Fruit fly (Drosophila melanogaster): ENCODE measurements around the gene ZIPIC.

DNA sequence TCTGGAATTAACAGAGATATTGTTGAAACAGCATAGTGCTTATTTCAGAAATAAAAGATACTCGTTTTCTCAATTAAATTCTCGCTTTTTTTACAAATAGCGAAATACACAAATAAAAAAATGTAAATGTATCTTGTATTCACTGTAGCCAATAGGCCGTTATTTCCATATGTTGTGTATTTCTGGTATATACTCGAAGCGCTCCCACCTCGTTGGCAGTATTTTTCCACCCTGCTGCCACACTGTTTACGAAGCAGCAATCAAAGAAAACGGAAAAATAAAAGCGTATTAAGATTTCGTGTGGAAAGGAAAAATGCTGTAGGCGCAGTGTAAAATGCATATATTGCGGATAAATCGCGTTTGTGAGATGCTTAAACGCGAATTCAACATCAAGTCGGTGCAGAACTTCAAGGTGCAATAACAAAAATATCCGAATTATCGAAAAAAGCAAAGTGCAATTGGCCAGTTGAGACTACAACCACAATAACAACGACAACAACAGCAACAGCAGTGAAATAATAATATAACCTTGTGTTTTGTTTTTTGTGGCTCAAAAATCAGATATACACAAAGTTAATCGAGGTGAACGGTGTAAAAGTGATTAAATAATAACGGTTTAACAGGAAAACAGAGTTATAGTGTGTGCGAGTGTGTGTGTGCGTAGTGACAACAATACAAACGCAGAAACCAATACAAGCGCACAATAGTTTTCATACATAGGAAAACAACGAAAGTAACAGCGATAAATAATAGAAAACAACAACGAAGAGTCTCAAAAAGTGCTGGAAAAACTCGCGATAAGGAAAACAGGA, 21.6 kb upstream of the ZIPIC start, which contains the start of gene sima:
- TF ChIP-seq dac (GFP tag; optimal IDR thresholded peaks at IDR 0.05): no peak
- peak; percentile 61 for TF ChIP-seq CG6163 (GFP tag; IDR thresholded peaks at IDR 0.05)
- TF ChIP-seq CG16779 (tag; optimal IDR thresholded peaks at IDR 0.05): no peak
- TF ChIP-seq fd59A (GFP tag; optimal IDR thresholded peaks at IDR 0.05): no peak
- TF ChIP-seq CG6854 (GFP tag; optimal IDR thresholded peaks at IDR 0.05): peak; percentile 58
- peak; percentile 36 for TF ChIP-seq Hr39 (GFP tag; optimal IDR thresholded peaks at IDR 0.05)
- TF ChIP-seq CG8632 (GFP tag; optimal IDR thresholded peaks at IDR 0.05): no peak
- TF ChIP-seq eg (GFP tag; IDR thresholded peaks at IDR 0.05): peak; percentile 36; the same call in 1 of the 3 replicates
- TF ChIP-seq pdm3 (GFP tag; optimal IDR thresholded peaks at IDR 0.05): peak; percentile 42
- peak; percentile 43 for TF ChIP-seq OdsH (GFP tag; optimal IDR thresholded peaks at IDR 0.05)
- no peak for TF ChIP-seq CG3032 (tag; optimal IDR thresholded peaks at IDR 0.05)
- TF ChIP-seq CG32006 (GFP tag; optimal IDR thresholded peaks at IDR 0.05): peak; percentile 9
- TF ChIP-seq CG7368 (GFP tag; optimal IDR thresholded peaks at IDR 0.05): peak; percentile 11
- peak; percentile 6 for TF ChIP-seq Sox14 (GFP tag; optimal IDR thresholded peaks at IDR 0.05)

All from whole organism, prepupa.